Fruit fly (Drosophila melanogaster) Kc167 (cell line): ENCODE results near the gene CG14913.
A peak's percentile ranks its signal among the peaks of the same experiment; 100 is the strongest.

ENCODE experiments used
- Myc ChIP-seq: fragments of >200 bp; optimal IDR thresholded peaks from 2 replicates; lab custom pipeline; 2017; ENCODE audit warnings: missing external identifiers
- Sin3A ChIP-seq: fragments of >200 bp; optimal IDR thresholded peaks from 2 replicates; lab custom pipeline; 2018; ENCODE audit warnings: missing external identifiers
- h ChIP-seq: fragments of >200 bp; optimal IDR thresholded peaks from 3 replicates; lab custom pipeline; 2018; ENCODE audit warnings: missing external identifiers
- insv ChIP-seq: fragments of >200 bp; optimal IDR thresholded peaks from 3 replicates; lab custom pipeline; 2018; ENCODE audit warnings: missing external identifiers
- psq ChIP-seq: fragments of >200 bp; optimal IDR thresholded peaks from 2 replicates; lab custom pipeline; 2017; ENCODE audit warnings: missing external identifiers
- ttk ChIP-seq: sonication (Bioruptor generic); optimal IDR thresholded peaks from 2 replicates; lab custom pipeline; 2017; ENCODE audit warnings: missing external identifiers

The CG14913 gene

dm6 chr2L:11045467-11045914 lies 28.7 kb downstream of the CG14913 start:
- TF ChIP-seq h (lab: Kevin White, UChicago) (no peak), ttk (lab: Kevin White, UChicago) (no peak), Sin3A (lab: Kevin White, UChicago) (no peak), psq (lab: Kevin White, UChicago) (no peak), Myc (no peak), insv (no peak)

- TF ChIP-seq Sin3A (lab: Kevin White, UChicago), result no peak
- no peak for TF ChIP-seq insv
- no peak for TF ChIP-seq psq (lab: Kevin White, UChicago)
- no peak for TF ChIP-seq ttk (lab: Kevin White, UChicago)
These were observed 29.3 kb downstream of the CG14913 start for dm6 chr2L:11046051-11046450.

dm6 chr2L:11048307-11048706 lies 31.5 kb downstream of the CG14913 start:
- TF ChIP-seq ttk (lab: Kevin White, UChicago) (no peak), psq (lab: Kevin White, UChicago) (no peak), h (lab: Kevin White, UChicago) (no peak), Sin3A (lab: Kevin White, UChicago) (no peak)

- TF ChIP-seq h (lab: Kevin White, UChicago) (no peak), insv (no peak), Myc (no peak), psq (lab: Kevin White, UChicago) (no peak)
These were observed 32.9 kb downstream of the CG14913 start for dm6 chr2L:11049723-11050122.

dm6 chr2L:11051644-11052492 lies 35.1 kb downstream of the CG14913 start:
- TF ChIP-seq Sin3A (lab: Kevin White, UChicago) (no peak), psq (lab: Kevin White, UChicago) (no peak), h (lab: Kevin White, UChicago) (no peak), ttk (lab: Kevin White, UChicago) (no peak), Myc (no peak), insv (no peak)

- TF ChIP-seq Sin3A (lab: Kevin White, UChicago) (no peak), insv (no peak), ttk (lab: Kevin White, UChicago) (no peak), h (lab: Kevin White, UChicago) (no peak), Myc (no peak), psq (lab: Kevin White, UChicago) (no peak)
These were observed 35.6 kb downstream of the CG14913 start for dm6 chr2L:11052493-11052788.

- TF ChIP-seq Sin3A (lab: Kevin White, UChicago), result no peak
- no peak for TF ChIP-seq h (lab: Kevin White, UChicago)
- peak; percentile 29 for TF ChIP-seq insv
These were observed 36.4 kb downstream of the CG14913 start for dm6 chr2L:11053018-11053807.

- TF ChIP-seq h (lab: Kevin White, UChicago) (no peak), insv (no peak), ttk (lab: Kevin White, UChicago) (no peak), Myc (no peak)
These were observed 40.1 kb downstream of the CG14913 start for dm6 chr2L:11056791-11057332.

dm6 chr2L:11057333-11058110 lies 40.7 kb downstream of the CG14913 start:
- no peak for TF ChIP-seq ttk (lab: Kevin White, UChicago)
- TF ChIP-seq insv, result no peak
- no peak for TF ChIP-seq Myc
- TF ChIP-seq psq (lab: Kevin White, UChicago), result no peak
- TF ChIP-seq h (lab: Kevin White, UChicago), result no peak
- no peak for TF ChIP-seq Sin3A (lab: Kevin White, UChicago)

- TF ChIP-seq insv (no peak), h (lab: Kevin White, UChicago) (no peak), psq (lab: Kevin White, UChicago) (no peak), ttk (lab: Kevin White, UChicago) (no peak), Myc (no peak), Sin3A (lab: Kevin White, UChicago) (no peak)
These were observed 41.4 kb downstream of the CG14913 start for dm6 chr2L:11058111-11058665.

dm6 chr2L:11059206-11059605 lies 42.4 kb downstream of the CG14913 start:
- TF ChIP-seq Sin3A (lab: Kevin White, UChicago), result no peak
- TF ChIP-seq h (lab: Kevin White, UChicago), result no peak

dm6 chr2L:11061155-11061554 lies 44.4 kb downstream of the CG14913 start:
- TF ChIP-seq h (lab: Kevin White, UChicago), result no peak
- TF ChIP-seq Sin3A (lab: Kevin White, UChicago), result no peak
- TF ChIP-seq insv, result no peak
- TF ChIP-seq ttk (lab: Kevin White, UChicago), result no peak
- TF ChIP-seq Myc, result no peak
- TF ChIP-seq psq (lab: Kevin White, UChicago), result no peak
